Worm (Caenorhabditis elegans) whole organism, early embryonic: Measurements from ENCODE around the gene srsx-37.

Source experiments
- F13C5.2 ChIP-seq: sonication (generic microtip); optimal IDR thresholded peaks from 2 replicates; lab custom pipeline; 2017; ENCODE audit warnings: mild to moderate bottlenecking, missing genetic modification characterization, inconsistent platforms, missing compliant biosample characterization
- aly-1 ChIP-seq: sonication (generic microtip); optimal IDR thresholded peaks from 2 replicates; lab custom pipeline; 2016; ENCODE audit warnings: missing genetic modification characterization, missing compliant biosample characterization
- ama-1 ChIP-seq: fragments of 150-350 bp; optimal IDR thresholded peaks from 2 replicates; lab custom pipeline; 2014
- ceh-13 ChIP-seq: fragments of 200-800 bp; sonication (Bioruptor generic); optimal IDR thresholded peaks from 2 replicates; lab custom pipeline; 2018; ENCODE audit warnings: mild to moderate bottlenecking, missing genetic modification characterization, missing compliant biosample characterization
- flt-1 ChIP-seq: fragments of 200-800 bp; sonication (Bioruptor generic); IDR thresholded peaks from 2 replicates; pipeline ENCODE4 v1.3.6; 2022; ENCODE audit warnings: missing genetic modification characterization, missing compliant biosample characterization
- scrt-1 ChIP-seq: fragments of 200-800 bp; sonication (Bioruptor generic); IDR thresholded peaks from 2 replicates; pipeline ENCODE4 v1.3.6; 2022; ENCODE audit warnings: missing genetic modification characterization, missing compliant biosample characterization
- tra-4 ChIP-seq: sonication (generic microtip); optimal IDR thresholded peaks from 2 replicates; lab custom pipeline; 2017; ENCODE audit warnings: missing genetic modification characterization, missing compliant biosample characterization

DNA sequence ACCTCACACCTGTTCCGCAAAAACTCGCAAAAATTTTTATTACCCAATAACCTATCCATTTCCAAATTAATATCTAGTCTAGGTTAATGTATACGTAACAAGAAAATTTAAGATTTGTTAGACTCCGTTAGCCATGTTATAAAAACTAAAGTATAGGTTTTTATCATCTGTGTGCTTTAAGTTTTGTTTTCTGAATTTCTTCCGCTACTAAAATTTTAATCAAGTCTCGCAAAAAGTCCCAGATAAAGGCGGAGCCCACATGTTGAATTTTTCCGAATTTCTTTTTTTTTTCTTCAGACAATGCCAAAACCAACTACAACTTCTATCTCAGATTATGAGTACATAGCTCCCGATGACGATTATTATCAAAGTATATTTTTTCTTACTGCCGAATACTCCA, 26.7 kb downstream of the srsx-37 start, which contains the start of gene srw-13:
- no peak for TF ChIP-seq ama-1 (lab: Kevin White, UChicago)
- TF ChIP-seq ceh-13 (GFP tag; lab: Kevin White, UChicago), result no peak
- TF ChIP-seq aly-1 (tag; lab: Kevin White, UChicago), result no peak
- no peak for TF ChIP-seq scrt-1
- no peak for TF ChIP-seq flt-1 (GFP tag; lab: Robert Waterston, UW)
- no peak for TF ChIP-seq F13C5.2 (tag; lab: Kevin White, UChicago)
- no peak for TF ChIP-seq tra-4
